Worm (Caenorhabditis elegans): ENCODE results near the gene T08G5.2.

DNA sequence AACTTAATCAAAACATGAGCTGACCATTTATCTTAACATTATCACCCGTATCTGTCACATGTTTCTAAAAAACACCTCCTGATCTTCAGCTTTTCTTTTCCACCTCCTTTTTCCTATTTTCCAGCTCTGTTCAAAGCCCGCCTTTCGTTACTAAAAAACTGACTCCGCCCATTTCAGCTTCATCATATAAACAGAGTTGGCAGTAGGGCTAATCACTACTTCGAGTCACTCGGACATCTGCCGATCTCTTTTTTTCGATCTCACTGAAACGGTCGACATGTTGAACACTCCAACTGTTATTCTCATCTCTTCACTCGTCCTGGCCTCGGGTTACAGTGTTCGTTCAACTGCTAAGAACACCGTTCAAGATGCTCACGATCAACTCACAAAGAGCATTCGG is 33.6 kb downstream of the T08G5.2 start, which contains the start of gene droe-4:
- no peak for TF ChIP-seq ama-1 (optimal IDR thresholded peaks at IDR 0.05)
- no peak for TF ChIP-seq tbx-37 (GFP tag; conservative IDR thresholded peaks at IDR 0.05)
- no peak for TF ChIP-seq aly-1 (tag; optimal IDR thresholded peaks at IDR 0.05)
- TF ChIP-seq ceh-36 (tag; optimal IDR thresholded peaks at IDR 0.05) = no peak

Data from whole organism, early embryonic.